Fruit fly (Drosophila melanogaster) whole organism, embryonic: ENCODE results near the gene Polr3E.

ENCODE experiments used
- Atf-2 ChIP-seq: fragments of 200-800 bp; sonication (Bioruptor generic); optimal IDR thresholded peaks from 2 replicates; lab custom pipeline; 2016; ENCODE audit warnings: missing biosample characterization, missing genetic modification characterization
- Bgb ChIP-seq: fragments of 200-800 bp; sonication (Bioruptor generic); IDR thresholded peaks from 2 replicates; pipeline ENCODE4 v1.3.6; 2022; ENCODE audit warnings: missing biosample characterization, missing genetic modification characterization; ENCODE audit not compliant: partially characterized antibody
- BtbVII ChIP-seq: fragments of 200-800 bp; sonication (Bioruptor generic); optimal IDR thresholded peaks from 3 replicates; lab custom pipeline; 2017; ENCODE audit warnings: missing biosample characterization, mild to moderate bottlenecking, missing genetic modification characterization
- CG1024 ChIP-seq: fragments of 200-800 bp; sonication (Bioruptor generic); IDR thresholded peaks from 2 replicates; pipeline ENCODE4 v1.3.6; 2022; ENCODE audit warnings: missing biosample characterization, missing genetic modification characterization
- CG14965 ChIP-seq: fragments of 200-800 bp; sonication (Bioruptor generic); optimal IDR thresholded peaks from 2 replicates; lab custom pipeline; 2016; ENCODE audit warnings: missing biosample characterization, missing genetic modification characterization, borderline replicate concordance
- CG15696 ChIP-seq: fragments of 200-800 bp; sonication (Bioruptor generic); optimal IDR thresholded peaks from 2 replicates; lab custom pipeline; 2019; ENCODE audit warnings: missing biosample characterization, mild to moderate bottlenecking, missing genetic modification characterization, moderate library complexity
- CG1647 ChIP-seq: fragments of 200-800 bp; sonication (Bioruptor generic); optimal IDR thresholded peaks from 3 replicates; lab custom pipeline; 2016; ENCODE audit warnings: missing biosample characterization, missing genetic modification characterization
- CG17385 ChIP-seq: fragments of 200-800 bp; sonication (Bioruptor generic); optimal IDR thresholded peaks from 3 replicates; lab custom pipeline; 2018; ENCODE audit warnings: missing biosample characterization, mild to moderate bottlenecking, missing genetic modification characterization
- CG18619 ChIP-seq: fragments of 200-800 bp; sonication (Bioruptor generic); optimal IDR thresholded peaks from 3 replicates; lab custom pipeline; 2017; ENCODE audit warnings: missing biosample characterization, mild to moderate bottlenecking, missing genetic modification characterization
- CG2120 ChIP-seq: fragments of 200-800 bp; sonication (Bioruptor generic); optimal IDR thresholded peaks from 3 replicates; lab custom pipeline; 2016; ENCODE audit warnings: missing biosample characterization, missing genetic modification characterization
- CG2889 ChIP-seq: fragments of 200-800 bp; sonication (Bioruptor generic); IDR thresholded peaks from 3 replicates; pipeline ENCODE4 v1.3.6; 2022; ENCODE audit warnings: missing biosample characterization, missing genetic modification characterization
- CG30431 ChIP-seq: fragments of 200-800 bp; sonication (Bioruptor generic); optimal IDR thresholded peaks from 2 replicates; lab custom pipeline; 2017; ENCODE audit warnings: missing biosample characterization, missing genetic modification characterization
- CG3838 ChIP-seq: fragments of 200-800 bp; sonication (Bioruptor generic); optimal IDR thresholded peaks from 3 replicates; lab custom pipeline; 2016; ENCODE audit warnings: missing biosample characterization, missing genetic modification characterization
- CG3995 ChIP-seq: fragments of 200-800 bp; sonication (Bioruptor generic); optimal IDR thresholded peaks from 3 replicates; lab custom pipeline; 2016; ENCODE audit warnings: missing biosample characterization, missing genetic modification characterization
- CG4328 ChIP-seq: fragments of 200-800 bp; sonication (Bioruptor generic); optimal IDR thresholded peaks from 3 replicates; lab custom pipeline; 2017; ENCODE audit warnings: missing biosample characterization, missing genetic modification reagents, missing genetic modification characterization
- CG4360 ChIP-seq: fragments of 200-800 bp; sonication (Bioruptor generic); IDR thresholded peaks from 2 replicates; pipeline ENCODE4 v1.3.6; 2022; ENCODE audit warnings: missing biosample characterization, missing genetic modification characterization
- CG5245 ChIP-seq: fragments of 200-800 bp; sonication (Bioruptor generic); optimal IDR thresholded peaks from 3 replicates; lab custom pipeline; 2016; ENCODE audit warnings: missing biosample characterization, missing genetic modification characterization
- CG7839 ChIP-seq: fragments of 200-800 bp; sonication (Bioruptor generic); optimal IDR thresholded peaks from 3 replicates; lab custom pipeline; 2018; ENCODE audit warnings: missing biosample characterization, mild to moderate bottlenecking, missing genetic modification characterization, moderate library complexity
- Dll ChIP-seq: fragments of 200-800 bp; sonication (Bioruptor generic); IDR thresholded peaks from 4 replicates; pipeline ENCODE4 v1.3.6; 2022; ENCODE audit warnings: missing biosample characterization, missing genetic modification characterization; ENCODE audit not compliant: partially characterized antibody
- Doc3 ChIP-seq: fragments of 200-800 bp; sonication (Bioruptor generic); IDR thresholded peaks from 3 replicates; pipeline ENCODE4 v1.3.6; 2022; ENCODE audit warnings: missing biosample characterization, missing genetic modification characterization; ENCODE audit not compliant: partially characterized antibody
- Eip74EF ChIP-seq, 2 experiments: fragments of 200-800 bp in 1 of 2; fragments of >200 bp in 1 of 2; sonication (Bioruptor generic) in 1 of 2; optimal IDR thresholded peaks; 2 replicates each; lab custom pipeline; 2017 to 2019; ENCODE audit warnings: missing biosample characterization in 2 of 2, missing genetic modification characterization in 2 of 2, mild to moderate bottlenecking in 1 of 2, moderate library complexity in 1 of 2
- Fer3 ChIP-seq: fragments of 200-800 bp; sonication (Bioruptor generic); optimal IDR thresholded peaks from 2 replicates; lab custom pipeline; 2018; ENCODE audit warnings: missing biosample characterization, mild to moderate bottlenecking, missing genetic modification characterization, moderate library complexity
- H15 ChIP-seq: fragments of 200-800 bp; sonication (Bioruptor generic); IDR thresholded peaks from 3 replicates; pipeline ENCODE4 v1.3.6; 2022; ENCODE audit warnings: missing biosample characterization, missing genetic modification characterization
- Hsf ChIP-seq: fragments of 200-800 bp; sonication (Bioruptor generic); optimal IDR thresholded peaks from 3 replicates; lab custom pipeline; 2016; ENCODE audit warnings: missing biosample characterization, missing genetic modification characterization
- Mes4 ChIP-seq: fragments of 200-800 bp; sonication (Bioruptor generic); optimal IDR thresholded peaks from 2 replicates; lab custom pipeline; 2016; ENCODE audit warnings: missing biosample characterization, missing genetic modification characterization
- Oaz ChIP-seq: fragments of 200-800 bp; sonication (Bioruptor generic); IDR thresholded peaks from 2 replicates; pipeline ENCODE4 v1.3.6; 2022; ENCODE audit warnings: missing biosample characterization, missing genetic modification characterization
- Opbp ChIP-seq: fragments of 200-800 bp; sonication (Bioruptor generic); IDR thresholded peaks from 3 replicates; pipeline ENCODE4 v1.3.6; 2022; ENCODE audit warnings: missing biosample characterization, missing genetic modification characterization; ENCODE audit not compliant: partially characterized antibody
- Side ChIP-seq: fragments of 200-800 bp; sonication (Bioruptor generic); optimal IDR thresholded peaks from 2 replicates; lab custom pipeline; 2016; ENCODE audit warnings: missing biosample characterization, missing genetic modification characterization
- YL-1 ChIP-seq: fragments of 200-800 bp; sonication (Bioruptor generic); optimal IDR thresholded peaks from 3 replicates; lab custom pipeline; 2017; ENCODE audit warnings: missing biosample characterization, mild to moderate bottlenecking, missing genetic modification characterization
- ash1 ChIP-seq: fragments of 200-800 bp; sonication (Bioruptor generic); optimal IDR thresholded peaks from 2 replicates; lab custom pipeline; 2018; ENCODE audit warnings: missing biosample characterization, mild to moderate bottlenecking, missing genetic modification characterization
- az2 ChIP-seq: fragments of 200-800 bp; sonication (Bioruptor generic); optimal IDR thresholded peaks from 3 replicates; lab custom pipeline; 2016; ENCODE audit warnings: missing biosample characterization, missing genetic modification characterization
- chinmo ChIP-seq: fragments of 200-800 bp; sonication (Bioruptor generic); IDR thresholded peaks from 4 replicates; pipeline ENCODE4 v1.3.6; 2022; ENCODE audit warnings: missing biosample characterization, missing genetic modification characterization; ENCODE audit not compliant: partially characterized antibody
- corto ChIP-seq: fragments of 200-800 bp; sonication (Bioruptor generic); optimal IDR thresholded peaks from 2 replicates; lab custom pipeline; 2016; ENCODE audit warnings: missing biosample characterization, mild to moderate bottlenecking, missing genetic modification characterization, moderate library complexity
- crc ChIP-seq: fragments of 200-800 bp; sonication (Bioruptor generic); optimal IDR thresholded peaks from 2 replicates; lab custom pipeline; 2016; ENCODE audit warnings: missing biosample characterization, missing genetic modification characterization
- cwo ChIP-seq: fragments of 200-800 bp; sonication (Bioruptor generic); optimal IDR thresholded peaks from 3 replicates; lab custom pipeline; 2017; ENCODE audit warnings: missing biosample characterization, missing genetic modification characterization, mild to moderate bottlenecking, moderate library complexity, missing genetic modification reagents
- eve ChIP-seq, 2 experiments: fragments of >200 bp; optimal IDR thresholded peaks; 2 replicates each; lab custom pipeline; 2017; ENCODE audit warnings: missing biosample characterization in 2 of 2, missing genetic modification characterization in 2 of 2
- fu2 ChIP-seq: fragments of 200-800 bp; sonication (Bioruptor generic); optimal IDR thresholded peaks from 2 replicates; lab custom pipeline; 2016; ENCODE audit warnings: missing biosample characterization, missing genetic modification characterization
- gem ChIP-seq: fragments of 200-800 bp; sonication (Bioruptor generic); optimal IDR thresholded peaks from 2 replicates; lab custom pipeline; 2019; ENCODE audit warnings: missing biosample characterization, mild to moderate bottlenecking, missing genetic modification characterization, moderate library complexity
- kah ChIP-seq: fragments of 200-800 bp; sonication (Bioruptor generic); optimal IDR thresholded peaks from 2 replicates; lab custom pipeline; 2018; ENCODE audit warnings: missing biosample characterization, mild to moderate bottlenecking, missing genetic modification characterization
- lbe ChIP-seq: fragments of 200-800 bp; sonication (Bioruptor generic); optimal IDR thresholded peaks from 2 replicates; lab custom pipeline; 2016; ENCODE audit warnings: missing biosample characterization, mild to moderate bottlenecking, missing genetic modification characterization
- lilli ChIP-seq: fragments of 200-800 bp; sonication (Bioruptor generic); optimal IDR thresholded peaks from 3 replicates; lab custom pipeline; 2016; ENCODE audit warnings: missing biosample characterization, missing genetic modification characterization
- lola ChIP-seq, 3 experiments: fragments of >200 bp in 2 of 3; fragments of 200-800 bp in 1 of 3; sonication (Bioruptor generic) in 1 of 3; optimal IDR thresholded peaks; 2 replicates each; lab custom pipeline; 2017 to 2019; ENCODE audit warnings: missing biosample characterization in 3 of 3, missing genetic modification characterization in 3 of 3, mild to moderate bottlenecking in 1 of 3, moderate library complexity in 1 of 3
- maf-S ChIP-seq: fragments of 200-800 bp; sonication (Bioruptor generic); optimal IDR thresholded peaks from 2 replicates; lab custom pipeline; 2016; ENCODE audit warnings: missing biosample characterization, missing genetic modification characterization
- pho ChIP-seq: fragments of 200-800 bp; sonication (Bioruptor generic); optimal IDR thresholded peaks from 2 replicates; lab custom pipeline; 2016; ENCODE audit warnings: missing biosample characterization, missing genetic modification characterization
- phol ChIP-seq: fragments of 200-800 bp; sonication (Bioruptor generic); optimal IDR thresholded peaks from 3 replicates; lab custom pipeline; 2018; ENCODE audit warnings: missing biosample characterization, mild to moderate bottlenecking, missing genetic modification characterization, moderate library complexity
- pzg ChIP-seq: fragments of 200-800 bp; sonication (Bioruptor generic); optimal IDR thresholded peaks from 3 replicates; lab custom pipeline; 2018; ENCODE audit warnings: missing biosample characterization, mild to moderate bottlenecking, missing genetic modification characterization, moderate library complexity
- sima ChIP-seq: fragments of 200-800 bp; sonication (Bioruptor generic); optimal IDR thresholded peaks from 2 replicates; lab custom pipeline; 2016; ENCODE audit warnings: missing biosample characterization, missing genetic modification characterization
- sisA ChIP-seq: fragments of 200-800 bp; sonication (Bioruptor generic); IDR thresholded peaks from 2 replicates; pipeline ENCODE4 v1.3.6; 2022; ENCODE audit warnings: missing biosample characterization, missing genetic modification characterization
- slbo ChIP-seq: fragments of 200-800 bp; sonication (Bioruptor generic); IDR thresholded peaks from 2 replicates; pipeline ENCODE4 v1.3.6; 2022; ENCODE audit warnings: missing biosample characterization, missing genetic modification characterization
- tap ChIP-seq: fragments of 200-800 bp; optimal IDR thresholded peaks from 3 replicates; lab custom pipeline; 2019; ENCODE audit warnings: missing biosample characterization, mild to moderate bottlenecking, missing genetic modification characterization, moderate library complexity
- vvl ChIP-seq: fragments of 200-800 bp; sonication (Bioruptor generic); IDR thresholded peaks from 2 replicates; pipeline ENCODE4 v1.3.6; 2022; ENCODE audit warnings: missing biosample characterization, missing genetic modification characterization

Gene Polr3E

dm6 chr3L:21040831-21041230 lies 9.2 kb downstream of the Polr3E start (continued):
- TF ChIP-seq eve (GFP tag; optimal IDR thresholded peaks at IDR 0.05; lab: Kevin White, UChicago) (no peak), Fer3 (tag; lab: Kevin White, UChicago) (no peak), CG5245 (no peak), Eip74EF (GFP tag; optimal IDR thresholded peaks at IDR 0.05; lab: Kevin White, UChicago) (no peak), chinmo (GFP tag; lab: Robert Waterston, UW) (peak; percentile 51; the same call in 1 of the 4 replicates), cwo (GFP tag; lab: Kevin White, UChicago) (no peak), crc (GFP tag; lab: Kevin White, UChicago) (no peak), lilli (GFP tag; lab: Kevin White, UChicago) (no peak), vvl (GFP tag; lab: Robert Waterston, UW) (peak; percentile 40), CG3995 (no peak), maf-S (GFP tag; lab: Kevin White, UChicago) (no peak), slbo (GFP tag; lab: Robert Waterston, UW) (peak; percentile 51), CG1647 (GFP tag; lab: Kevin White, UChicago) (no peak), CG4360 (GFP tag; lab: Robert Waterston, UW) (no peak), CG3838 (GFP tag; lab: Kevin White, UChicago) (no peak), CG1024 (no peak), kah (GFP tag; lab: Kevin White, UChicago) (no peak), CG30431 (GFP tag; lab: Kevin White, UChicago) (no peak), CG7839 (tag; lab: Kevin White, UChicago) (no peak), ash1 (no peak), H15 (GFP tag; lab: Robert Waterston, UW) (no peak), lola (GFP tag; optimal IDR thresholded peaks at IDR 0.05; lab: Kevin White, UChicago) (no peak), Oaz (GFP tag; lab: Robert Waterston, UW) (no peak), gem (tag; lab: Kevin White, UChicago) (no peak), sima (GFP tag; lab: Kevin White, UChicago) (no peak), Hsf (GFP tag; lab: Kevin White, UChicago) (no peak), pho (GFP tag; lab: Kevin White, UChicago) (no peak), corto (GFP tag; lab: Kevin White, UChicago) (no peak), CG2889 (GFP tag; lab: Robert Waterston, UW) (no peak), tap (no peak), CG14965 (no peak), lbe (GFP tag; lab: Kevin White, UChicago) (no peak), Mes4 (no peak), BtbVII (GFP tag; lab: Kevin White, UChicago) (no peak), Side (no peak), YL-1 (no peak), pzg (GFP tag; lab: Kevin White, UChicago) (no peak), phol (tag; lab: Kevin White, UChicago) (no peak), CG4328 (GFP tag; lab: Kevin White, UChicago) (no peak), Dll (no peak), CG17385 (GFP tag; lab: Kevin White, UChicago) (peak; percentile 43), CG18619 (GFP tag; lab: Kevin White, UChicago) (no peak), CG15696 (tag; lab: Kevin White, UChicago) (no peak), fu2 (GFP tag; lab: Kevin White, UChicago) (no peak), Doc3 (GFP tag; lab: Robert Waterston, UW) (no peak), Atf-2 (GFP tag; lab: Kevin White, UChicago) (no peak), Opbp (GFP tag; lab: Robert Waterston, UW) (no peak), Bgb (GFP tag; lab: Robert Waterston, UW) (no peak), sisA (GFP tag; lab: Robert Waterston, UW) (no peak), az2 (GFP tag; lab: Kevin White, UChicago) (no peak), CG2120 (no peak)
